Worm (Caenorhabditis elegans) whole organism, young adult: ENCODE measurements around the gene K01A11.3.
A peak's percentile ranks its signal among the peaks of the same experiment; 100 is the strongest.

Experiments
- B0019.2 ChIP-seq: fragments of 200-800 bp; sonication (Bioruptor generic); conservative IDR thresholded peaks from 2 replicates; pipeline ENCODE4 v1.3.6; 2022; ENCODE audit warnings: missing genetic modification reagents, missing genetic modification characterization, missing compliant biosample characterization
- B0261.1 ChIP-seq: sonication (generic microtip); optimal IDR thresholded peaks from 2 replicates; lab custom pipeline; 2016; ENCODE audit warnings: mild to moderate bottlenecking, missing genetic modification characterization, moderate library complexity, missing compliant biosample characterization
- C17E4.6 ChIP-seq: fragments of 200-800 bp; sonication (Bioruptor generic); IDR thresholded peaks from 2 replicates; pipeline ENCODE4 v1.3.6; 2022; ENCODE audit warnings: missing genetic modification reagents, missing genetic modification characterization, missing compliant biosample characterization
- F37B4.10 ChIP-seq: fragments of 200-800 bp; sonication (Bioruptor generic); IDR thresholded peaks from 2 replicates; pipeline ENCODE4 v1.3.6; 2022; ENCODE audit warnings: missing genetic modification characterization, missing compliant biosample characterization
- F57A8.1 ChIP-seq: fragments of 200-800 bp; sonication (Bioruptor generic); optimal IDR thresholded peaks from 2 replicates; lab custom pipeline; 2018; ENCODE audit warnings: mild to moderate bottlenecking, missing genetic modification characterization, moderate library complexity, missing compliant biosample characterization
- F57C9.4 ChIP-seq: sonication (generic microtip); optimal IDR thresholded peaks from 2 replicates; lab custom pipeline; 2017; ENCODE audit warnings: mild to moderate bottlenecking, missing genetic modification characterization, missing compliant biosample characterization
- K12H6.12 ChIP-seq: fragments of 200-800 bp; sonication (Bioruptor generic); optimal IDR thresholded peaks from 2 replicates; lab custom pipeline; 2018; ENCODE audit warnings: mild to moderate bottlenecking, missing genetic modification characterization, missing compliant biosample characterization
- T07F8.4 ChIP-seq: sonication (generic microtip); optimal IDR thresholded peaks from 2 replicates; lab custom pipeline; 2016; ENCODE audit warnings: mild to moderate bottlenecking, missing genetic modification characterization, moderate library complexity, missing compliant biosample characterization
- Y53G8AR.9 ChIP-seq: fragments of 200-800 bp; sonication (Bioruptor generic); conservative IDR thresholded peaks from 2 replicates; pipeline ENCODE4 v1.3.6; 2022; ENCODE audit warnings: missing genetic modification reagents, missing genetic modification characterization, missing compliant biosample characterization
- Y67H2A.10 ChIP-seq: fragments of 200-800 bp; sonication (Bioruptor generic); conservative IDR thresholded peaks from 2 replicates; pipeline ENCODE4 v1.3.6; 2022; ENCODE audit warnings: missing genetic modification reagents, missing genetic modification characterization, missing compliant biosample characterization
- ZK185.1 ChIP-seq: sonication (generic microtip); optimal IDR thresholded peaks from 2 replicates; lab custom pipeline; 2016; ENCODE audit warnings: mild to moderate bottlenecking, missing genetic modification characterization, missing compliant biosample characterization; ENCODE audit not compliant: poor library complexity, severe bottlenecking
- ama-1 ChIP-seq, 3 experiments: fragments of 150-350 bp in 1 of 3; sonication (generic microtip) in 2 of 3; optimal IDR thresholded peaks; 2 replicates each; lab custom pipeline; 2014 to 2018; ENCODE audit warnings: missing biosample characterization in 2 of 3, missing genetic modification characterization in 2 of 3, missing genetic modification reagents in 2 of 3
- aptf-2 ChIP-seq: fragments of 200-800 bp; sonication (Bioruptor generic); conservative IDR thresholded peaks from 2 replicates; pipeline ENCODE4 v1.3.6; 2022; ENCODE audit warnings: missing genetic modification reagents, missing genetic modification characterization, missing compliant biosample characterization
- attf-3 ChIP-seq: fragments of 200-800 bp; sonication (Bioruptor generic); conservative IDR thresholded peaks from 2 replicates; pipeline ENCODE4 v1.3.6; 2022; ENCODE audit warnings: missing genetic modification reagents, missing genetic modification characterization, missing compliant biosample characterization
- cebp-2 ChIP-seq: fragments of 200-800 bp; sonication (Bioruptor generic); IDR thresholded peaks from 2 replicates; pipeline ENCODE4 v1.3.6; 2022; ENCODE audit warnings: missing genetic modification characterization, missing compliant biosample characterization
- chd-7 ChIP-seq: sonication (generic microtip); optimal IDR thresholded peaks from 2 replicates; lab custom pipeline; 2016; ENCODE audit warnings: mild to moderate bottlenecking, missing genetic modification characterization, moderate library complexity, missing compliant biosample characterization
- efl-1 ChIP-seq: fragments of 150-350 bp; optimal IDR thresholded peaks from 2 replicates; lab custom pipeline; 2014; ENCODE audit warnings: missing biosample characterization, missing genetic modification reagents, missing genetic modification characterization
- egl-18 ChIP-seq: fragments of 200-800 bp; sonication (Bioruptor generic); IDR thresholded peaks from 2 replicates; pipeline ENCODE4 v1.3.6; 2022; ENCODE audit warnings: missing genetic modification reagents, missing genetic modification characterization, missing compliant biosample characterization
- egrh-3 ChIP-seq: fragments of 200-800 bp; sonication (Bioruptor generic); IDR thresholded peaks from 2 replicates; pipeline ENCODE4 v1.3.6; 2022; ENCODE audit warnings: missing genetic modification reagents, missing genetic modification characterization, missing compliant biosample characterization
- ets-4 ChIP-seq: fragments of 200-800 bp; sonication (Bioruptor generic); optimal IDR thresholded peaks from 2 replicates; lab custom pipeline; 2018; ENCODE audit warnings: mild to moderate bottlenecking, missing genetic modification characterization, missing compliant biosample characterization
- hmg-1.2 ChIP-seq: fragments of 200-800 bp; sonication (Bioruptor generic); IDR thresholded peaks from 2 replicates; pipeline ENCODE4 v1.3.6; 2022; ENCODE audit warnings: missing genetic modification reagents, missing genetic modification characterization, missing compliant biosample characterization
- hrde-1 ChIP-seq: sonication (generic microtip); optimal IDR thresholded peaks from 2 replicates; lab custom pipeline; 2016; ENCODE audit warnings: missing genetic modification characterization, mild to moderate bottlenecking, missing compliant biosample characterization, moderate library complexity, missing genotype, missing genetic modification reagents, borderline replicate concordance
- lin-26 ChIP-seq: fragments of 200-800 bp; sonication (Bioruptor generic); IDR thresholded peaks from 2 replicates; pipeline ENCODE4 v1.3.6; 2022; ENCODE audit warnings: missing genetic modification reagents, missing genetic modification characterization, missing compliant biosample characterization
- lin-40 ChIP-seq: sonication (generic microtip); optimal IDR thresholded peaks from 2 replicates; lab custom pipeline; 2016; ENCODE audit warnings: missing genetic modification characterization, mild to moderate bottlenecking, missing compliant biosample characterization, missing genotype, missing genetic modification reagents
- lir-1 ChIP-seq: fragments of 200-800 bp; sonication (Bioruptor generic); conservative IDR thresholded peaks from 2 replicates; pipeline ENCODE4 v1.3.6; 2022; ENCODE audit warnings: missing genetic modification reagents, missing genetic modification characterization, missing compliant biosample characterization
- lsl-1 ChIP-seq: fragments of 200-800 bp; sonication (Bioruptor generic); optimal IDR thresholded peaks from 2 replicates; lab custom pipeline; 2018; ENCODE audit warnings: mild to moderate bottlenecking, missing genetic modification characterization, moderate library complexity, missing compliant biosample characterization
- madf-3 ChIP-seq: fragments of 200-800 bp; sonication (Bioruptor generic); IDR thresholded peaks from 2 replicates; pipeline ENCODE4 v1.3.6; 2022; ENCODE audit warnings: missing genetic modification reagents, missing genetic modification characterization, missing compliant biosample characterization
- madf-6 ChIP-seq: fragments of 200-800 bp; sonication (Bioruptor generic); IDR thresholded peaks from 2 replicates; pipeline ENCODE4 v1.3.6; 2022; ENCODE audit warnings: missing genetic modification reagents, missing genetic modification characterization, missing compliant biosample characterization
- nfya-1 ChIP-seq: sonication (generic microtip); optimal IDR thresholded peaks from 2 replicates; lab custom pipeline; 2017; ENCODE audit warnings: antibody characterized with exemption, missing compliant biosample characterization, missing genetic modification characterization, borderline replicate concordance; ENCODE audit not compliant: insufficient read depth
- nfya-2 ChIP-seq: fragments of 200-800 bp; sonication (Bioruptor generic); IDR thresholded peaks from 2 replicates; pipeline ENCODE4 v1.3.6; 2022; ENCODE audit warnings: missing genetic modification reagents, missing genetic modification characterization, missing compliant biosample characterization
- nfyb-1 ChIP-seq: fragments of 200-800 bp; sonication (Bioruptor generic); IDR thresholded peaks from 2 replicates; pipeline ENCODE4 v1.3.6; 2022; ENCODE audit warnings: missing genetic modification reagents, missing genetic modification characterization, missing compliant biosample characterization
- nhr-179 ChIP-seq: sonication (generic microtip); optimal IDR thresholded peaks from 2 replicates; lab custom pipeline; 2016; ENCODE audit warnings: mild to moderate bottlenecking, missing genetic modification characterization, missing compliant biosample characterization
- nhr-27 ChIP-seq: fragments of 200-800 bp; sonication (Bioruptor generic); optimal IDR thresholded peaks from 2 replicates; lab custom pipeline; 2018; ENCODE audit warnings: mild to moderate bottlenecking, missing genetic modification characterization, moderate library complexity, missing compliant biosample characterization
- nhr-90 ChIP-seq: sonication (generic microtip); optimal IDR thresholded peaks from 2 replicates; lab custom pipeline; 2016; ENCODE audit warnings: missing genotype, mild to moderate bottlenecking, missing genetic modification characterization, missing compliant biosample characterization
- pha-4 ChIP-seq: fragments of 150-350 bp; sonication (generic microtip); optimal IDR thresholded peaks from 2 replicates; lab custom pipeline; 2014; ENCODE audit warnings: missing biosample characterization, missing genetic modification reagents, missing genetic modification characterization
- rcor-1 ChIP-seq: fragments of 200-800 bp; sonication (Bioruptor generic); IDR thresholded peaks from 2 replicates; pipeline ENCODE4 v1.3.6; 2022; ENCODE audit warnings: missing genetic modification reagents, missing genetic modification characterization, missing compliant biosample characterization
- repo-1 ChIP-seq: sonication (generic microtip); optimal IDR thresholded peaks from 2 replicates; lab custom pipeline; 2017; ENCODE audit warnings: mild to moderate bottlenecking, missing genetic modification characterization, missing compliant biosample characterization
- sptf-2 ChIP-seq: fragments of 200-800 bp; sonication (Bioruptor generic); optimal IDR thresholded peaks from 2 replicates; lab custom pipeline; 2018; ENCODE audit warnings: mild to moderate bottlenecking, missing genetic modification characterization, missing compliant biosample characterization
- tbp1 ChIP-seq: fragments of 200-800 bp; sonication (Bioruptor generic); optimal IDR thresholded peaks from 2 replicates; lab custom pipeline; 2018; ENCODE audit warnings: mild to moderate bottlenecking, missing genetic modification characterization, missing compliant biosample characterization
- tbx-9 ChIP-seq: sonication (generic microtip); optimal IDR thresholded peaks from 2 replicates; lab custom pipeline; 2016; ENCODE audit warnings: borderline replicate concordance, missing genetic modification characterization, inconsistent platforms, missing compliant biosample characterization
- unc-130 ChIP-seq: sonication (generic microtip); optimal IDR thresholded peaks from 2 replicates; lab custom pipeline; 2016; ENCODE audit warnings: missing genetic modification reagents, missing genetic modification characterization, missing compliant biosample characterization
- xnd-1 ChIP-seq: sonication (generic microtip); optimal IDR thresholded peaks from 2 replicates; lab custom pipeline; 2016; ENCODE audit warnings: missing genotype, missing genetic modification reagents, missing genetic modification characterization, missing compliant biosample characterization
- ztf-22 ChIP-seq: fragments of 200-800 bp; sonication (Bioruptor generic); optimal IDR thresholded peaks from 2 replicates; lab custom pipeline; 2018; ENCODE audit warnings: mild to moderate bottlenecking, missing genetic modification characterization, moderate library complexity, missing compliant biosample characterization
- ztf-26 ChIP-seq: sonication (generic microtip); optimal IDR thresholded peaks from 2 replicates; lab custom pipeline; 2017; ENCODE audit warnings: missing genetic modification characterization, missing compliant biosample characterization
- ztf-3 ChIP-seq: fragments of 200-800 bp; sonication (Bioruptor generic); optimal IDR thresholded peaks from 2 replicates; lab custom pipeline; 2018; ENCODE audit warnings: mild to moderate bottlenecking, missing genetic modification characterization, missing compliant biosample characterization

K01A11.3 gene

DNA sequence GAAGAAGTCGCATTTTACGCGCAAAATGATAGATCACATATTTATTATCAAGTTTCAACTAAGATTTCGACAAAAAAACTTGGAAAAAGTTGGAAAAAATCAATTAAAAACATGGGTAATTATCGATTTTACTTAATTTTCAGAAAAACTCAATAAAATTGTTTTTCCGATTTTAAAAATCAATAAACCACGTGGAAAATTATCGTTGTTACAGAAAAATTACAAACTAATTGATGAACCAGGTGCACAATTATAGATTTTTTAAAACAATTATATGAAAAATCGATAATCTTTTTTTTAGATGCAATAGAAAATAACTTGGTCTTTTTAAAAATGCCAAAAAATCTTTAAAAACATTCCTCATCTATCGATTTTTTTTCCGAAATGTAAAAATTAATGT, 21.7 kb downstream of the K01A11.3 start:
- no peak for TF ChIP-seq ztf-22 (GFP tag; lab: Kevin White, UChicago)
- no peak for TF ChIP-seq nhr-27 (tag; lab: Kevin White, UChicago)
- no peak for TF ChIP-seq Y67H2A.10 (GFP tag; lab: Robert Waterston, UW)
- TF ChIP-seq nfyb-1, result no peak
- TF ChIP-seq nhr-179 (tag; lab: Kevin White, UChicago), result no peak
- no peak for TF ChIP-seq lin-40
- no peak for TF ChIP-seq hmg-1.2 (GFP tag; lab: Robert Waterston, UW)
- no peak for TF ChIP-seq Y53G8AR.9 (GFP tag; lab: Robert Waterston, UW)
- TF ChIP-seq F57C9.4, result no peak
- no peak for TF ChIP-seq madf-3
- TF ChIP-seq F37B4.10, result no peak
- TF ChIP-seq, all 124 proteins: peak for 0

DNA sequence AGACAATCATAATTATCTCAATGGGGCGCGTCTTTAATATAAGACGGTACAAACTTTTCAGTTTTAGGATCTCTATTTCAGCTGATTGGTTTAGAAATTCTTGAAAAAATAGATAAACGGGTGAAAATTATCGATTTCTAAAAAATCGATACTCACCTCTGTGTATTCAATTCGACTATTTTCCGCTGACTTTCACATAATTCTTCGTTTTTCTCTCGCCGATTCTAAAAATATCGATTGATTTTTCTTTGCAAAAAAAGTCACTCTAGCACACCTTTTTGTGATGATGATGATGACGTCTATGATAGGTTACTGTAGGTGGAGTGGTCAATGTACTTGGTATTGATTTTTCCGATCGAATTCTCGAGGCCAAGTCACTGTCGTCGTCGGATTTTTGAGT, 22.7 kb downstream of the K01A11.3 start:
- no peak for TF ChIP-seq lir-1 (GFP tag; lab: Robert Waterston, UW)
- TF ChIP-seq ets-4 (GFP tag; lab: Kevin White, UChicago), result no peak
- no peak for TF ChIP-seq sptf-2 (GFP tag; lab: Kevin White, UChicago)
- no peak for TF ChIP-seq tbp1 (GFP tag; lab: Kevin White, UChicago)
- TF ChIP-seq cebp-2 (GFP tag; lab: Robert Waterston, UW), result no peak
- no peak for TF ChIP-seq hrde-1
- TF ChIP-seq F57A8.1 (GFP tag; lab: Kevin White, UChicago), result no peak
- no peak for TF ChIP-seq B0261.1 (tag; lab: Kevin White, UChicago)
- TF ChIP-seq K12H6.12 (tag; lab: Kevin White, UChicago), result no peak
- TF ChIP-seq ZK185.1 (tag; lab: Kevin White, UChicago), result no peak
- no peak for TF ChIP-seq nfya-2 (GFP tag; lab: Robert Waterston, UW)
- TF ChIP-seq pha-4, result no peak
- TF ChIP-seq ztf-3 (GFP tag; lab: Kevin White, UChicago), result no peak
- no peak for TF ChIP-seq madf-6 (GFP tag; lab: Robert Waterston, UW)
- TF ChIP-seq T07F8.4 (tag; lab: Kevin White, UChicago), result no peak
- TF ChIP-seq unc-130, result no peak
- TF ChIP-seq Y67H2A.10 (GFP tag; lab: Robert Waterston, UW), result no peak
- no peak for TF ChIP-seq nhr-90
- no peak for TF ChIP-seq attf-3

DNA sequence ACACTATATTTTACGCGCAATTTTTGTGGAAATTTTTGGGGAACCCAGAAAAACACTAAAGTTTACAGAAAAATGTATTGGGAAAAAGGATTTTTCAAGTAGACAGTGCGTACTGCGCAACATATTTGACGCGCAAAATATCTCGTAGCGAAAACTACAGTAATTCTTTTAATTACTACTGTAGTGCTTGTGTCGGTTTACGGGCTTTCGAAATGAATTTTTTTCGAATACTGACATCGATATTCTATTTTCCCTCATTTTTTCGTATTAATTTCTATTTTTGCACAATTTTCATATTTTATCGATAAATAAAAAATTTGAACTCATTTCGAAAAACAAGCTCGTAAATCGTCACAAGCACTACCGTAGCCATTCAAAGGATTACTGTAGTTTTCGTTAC, 23.8 kb downstream of the K01A11.3 start:
- peak; percentile 16 for TF ChIP-seq lsl-1
- no peak for TF ChIP-seq nfya-1 (tag; lab: Kevin White, UChicago)

DNA sequence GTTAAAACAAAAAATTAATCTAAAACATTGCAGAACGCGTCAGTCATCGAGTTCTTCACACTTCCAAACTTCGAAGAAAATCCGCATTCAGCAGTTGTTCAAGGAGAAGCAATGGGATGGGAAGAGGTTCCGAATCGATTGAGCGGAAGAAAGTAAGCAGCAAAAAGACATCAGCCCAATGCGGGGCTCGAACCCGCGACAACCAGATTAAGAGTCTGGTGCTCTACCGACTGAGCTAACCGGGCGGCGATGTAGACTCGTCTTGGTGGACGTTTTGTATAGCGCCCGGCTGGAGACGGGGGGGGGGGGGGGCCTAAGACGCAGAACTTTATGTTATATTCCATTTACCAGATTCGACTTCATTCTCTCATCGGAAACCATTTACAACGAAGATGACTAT, 25.7 kb downstream of the K01A11.3 start:
- TF ChIP-seq egrh-3 (GFP tag; lab: Robert Waterston, UW), result peak; percentile 64; the same call in 1 of the 2 replicates
- TF ChIP-seq xnd-1 (tag; lab: Kevin White, UChicago), result no peak
- no peak for TF ChIP-seq aptf-2 (GFP tag; lab: Robert Waterston, UW)
- TF ChIP-seq lin-26 (GFP tag; lab: Robert Waterston, UW), result peak; percentile 88
- peak; percentile 40 for TF ChIP-seq chd-7 (tag; lab: Kevin White, UChicago)
- no peak for TF ChIP-seq efl-1
- no peak for TF ChIP-seq ama-1 (optimal IDR thresholded peaks at IDR 0.05; lab: Kevin White, UChicago)
- TF ChIP-seq ama-1 (GFP tag; optimal IDR thresholded peaks at IDR 0.05; lab: Kevin White, UChicago), result no peak
- no peak for TF ChIP-seq ztf-26
- no peak for TF ChIP-seq C17E4.6 (GFP tag; lab: Robert Waterston, UW)
- TF ChIP-seq rcor-1 (GFP tag; lab: Robert Waterston, UW), result no peak
- TF ChIP-seq ztf-3 (GFP tag; lab: Kevin White, UChicago), result no peak
- peak; percentile 62; the same call in 1 of the 2 replicates for TF ChIP-seq nfyb-1
- no peak for TF ChIP-seq egl-18
- TF ChIP-seq madf-6 (GFP tag; lab: Robert Waterston, UW), result peak; percentile 47; the same call in 1 of the 2 replicates
- TF ChIP-seq nhr-27 (tag; lab: Kevin White, UChicago), result no peak
- peak; percentile 71 for TF ChIP-seq B0261.1 (tag; lab: Kevin White, UChicago)
- peak; percentile 43 for TF ChIP-seq repo-1 (tag; lab: Kevin White, UChicago)
- no peak for TF ChIP-seq B0019.2
- no peak for TF ChIP-seq tbx-9 (tag; lab: Kevin White, UChicago)
